Fruit fly (Drosophila melanogaster) whole organism, pupa: ENCODE data around the gene CG43935.

ENCODE experiments used
- CG12605 ChIP-seq: fragments of 200-800 bp; sonication (Bioruptor generic); IDR thresholded peaks from 2 replicates; pipeline ENCODE4 v1.3.6; 2022; ENCODE audit warnings: missing biosample characterization, missing genetic modification characterization
- CG13204 ChIP-seq: fragments of 200-800 bp; sonication (Bioruptor generic); optimal IDR thresholded peaks from 2 replicates; lab custom pipeline; 2018; ENCODE audit warnings: missing biosample characterization, mild to moderate bottlenecking, missing genetic modification characterization, moderate library complexity
- CG14655 ChIP-seq: fragments of 200-800 bp; sonication (Bioruptor generic); optimal IDR thresholded peaks from 3 replicates; lab custom pipeline; 2017; ENCODE audit warnings: mild to moderate bottlenecking, missing biosample characterization, missing genetic modification reagents, missing genetic modification characterization
- CG17806 ChIP-seq: fragments of 200-800 bp; sonication (Bioruptor generic); optimal IDR thresholded peaks from 2 replicates; lab custom pipeline; 2018; ENCODE audit warnings: missing biosample characterization, mild to moderate bottlenecking, missing genetic modification characterization, moderate library complexity
- CG32121 ChIP-seq: fragments of 200-800 bp; sonication (Bioruptor generic); IDR thresholded peaks from 2 replicates; pipeline ENCODE4 v1.3.6; 2022; ENCODE audit warnings: missing biosample characterization, missing genetic modification characterization
- CG34367 ChIP-seq: fragments of 200-800 bp; sonication (Bioruptor generic); optimal IDR thresholded peaks from 2 replicates; lab custom pipeline; 2018; ENCODE audit warnings: missing biosample characterization, mild to moderate bottlenecking, missing genetic modification characterization
- CG4496 ChIP-seq: fragments of 200-800 bp; sonication (Bioruptor generic); IDR thresholded peaks from 3 replicates; pipeline ENCODE4 v1.3.6; 2022; ENCODE audit warnings: missing biosample characterization, missing genetic modification characterization
- CG8159 ChIP-seq: fragments of 200-800 bp; sonication (Bioruptor generic); optimal IDR thresholded peaks from 3 replicates; lab custom pipeline; 2018; ENCODE audit warnings: missing biosample characterization, mild to moderate bottlenecking, missing genetic modification characterization, moderate library complexity
- D1 ChIP-seq: fragments of 200-800 bp; sonication (Bioruptor generic); optimal IDR thresholded peaks from 2 replicates; lab custom pipeline; 2018; ENCODE audit warnings: missing biosample characterization, mild to moderate bottlenecking, missing genetic modification characterization, moderate library complexity
- EcR ChIP-seq: fragments of 200-800 bp; sonication (Bioruptor generic); optimal IDR thresholded peaks from 3 replicates; lab custom pipeline; 2019; ENCODE audit warnings: missing biosample characterization, missing genetic modification characterization, mild to moderate bottlenecking, moderate library complexity, missing genetic modification reagents
- Ets98B ChIP-seq: fragments of 200-800 bp; sonication (Bioruptor generic); IDR thresholded peaks from 2 replicates; pipeline ENCODE4 v1.3.6; 2022; ENCODE audit warnings: missing biosample characterization, missing genetic modification characterization
- Pif1B ChIP-seq: fragments of 200-800 bp; sonication (Bioruptor generic); optimal IDR thresholded peaks from 3 replicates; lab custom pipeline; 2016; ENCODE audit warnings: missing biosample characterization, missing genetic modification characterization
- Snoo ChIP-seq: fragments of 200-800 bp; sonication (Bioruptor generic); optimal IDR thresholded peaks from 3 replicates; lab custom pipeline; 2017; ENCODE audit warnings: missing biosample characterization, mild to moderate bottlenecking, missing genetic modification characterization, inconsistent platforms
- rn ChIP-seq: fragments of 200-800 bp; sonication (Bioruptor generic); IDR thresholded peaks from 2 replicates; pipeline ENCODE4 v1.3.6; 2022; ENCODE audit warnings: missing biosample characterization, missing genetic modification characterization

- TF ChIP-seq EcR (no peak), CG34367 (tag; lab: Kevin White, UChicago) (no peak), D1 (tag; lab: Kevin White, UChicago) (no peak), rn (GFP tag; lab: Robert Waterston, UW) (no peak), CG12605 (GFP tag; lab: Robert Waterston, UW) (no peak), CG17806 (tag; lab: Kevin White, UChicago) (no peak), Ets98B (GFP tag; lab: Robert Waterston, UW) (no peak), CG14655 (GFP tag; lab: Kevin White, UChicago) (no peak), Snoo (tag; lab: Kevin White, UChicago) (no peak), Pif1B (no peak), CG8159 (no peak), CG32121 (GFP tag; lab: Robert Waterston, UW) (no peak), CG4496 (GFP tag; lab: Robert Waterston, UW) (no peak), CG13204 (GFP tag; lab: Kevin White, UChicago) (no peak)
These were observed 2.1 kb downstream of the CG43935 start for dm6 chr3R:27067362-27067761.
